Worm (Caenorhabditis elegans): ENCODE data around the gene ZK1128.7.

DNA sequence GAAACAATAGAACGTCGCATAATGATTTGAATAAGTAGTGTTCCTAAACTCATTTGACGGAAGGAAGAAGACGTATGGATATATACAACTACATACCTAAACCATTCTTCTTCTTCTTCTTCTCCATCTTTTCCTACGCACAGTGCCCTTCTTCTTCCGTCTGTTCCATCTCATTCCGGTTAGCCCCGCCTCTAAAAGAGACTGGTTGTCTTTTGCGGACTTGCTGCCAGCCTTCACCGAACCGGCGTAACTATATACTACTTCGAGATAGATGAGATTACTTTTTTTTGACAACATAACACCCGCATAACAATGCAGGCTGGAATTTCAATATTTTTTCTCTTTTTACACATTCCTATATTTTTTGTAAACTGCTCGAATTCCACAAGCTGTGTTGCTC, 23.6 kb downstream of the ZK1128.7 start, which contains the start of the genes K08E5.5 and mua-3:
- TF ChIP-seq Y48G9A.11 (GFP tag; IDR thresholded peaks at IDR 0.05) (no peak), nhr-6 (tag; optimal IDR thresholded peaks at IDR 0.05) (no peak), lir-3 (tag; optimal IDR thresholded peaks at IDR 0.05) (no peak), set-16 (GFP tag; IDR thresholded peaks at IDR 0.05) (no peak), unc-39 (tag; optimal IDR thresholded peaks at IDR 0.05) (no peak), zip-2 (tag; optimal IDR thresholded peaks at IDR 0.05) (no peak), zag-1 (tag; optimal IDR thresholded peaks at IDR 0.05) (no peak), nhr-11 (tag; optimal IDR thresholded peaks at IDR 0.05) (no peak), cey-2 (tag; optimal IDR thresholded peaks at IDR 0.05; ENCODE audit: borderline replicate concordance, insufficient read depth) (no peak), nhr-76 (tag; optimal IDR thresholded peaks at IDR 0.05) (no peak), mdl-1 (tag; optimal IDR thresholded peaks at IDR 0.05) (no peak), ceh-82 (tag; optimal IDR thresholded peaks at IDR 0.05) (no peak), lin-15B (tag; optimal IDR thresholded peaks at IDR 0.05) (no peak)
